Worm (Caenorhabditis elegans) whole organism, L1 larva: ENCODE data around the gene math-4.

ENCODE experiments used
- C16A3.4 ChIP-seq: fragments of 150-350 bp; optimal IDR thresholded peaks from 2 replicates; lab custom pipeline; 2014; ENCODE audit warnings: missing biosample characterization, missing genetic modification characterization
- C34B4.2 ChIP-seq: sonication (generic microtip); optimal IDR thresholded peaks from 2 replicates; lab custom pipeline; 2017; ENCODE audit warnings: mild to moderate bottlenecking, missing genetic modification characterization, missing compliant biosample characterization
- aha-1 ChIP-seq: fragments of 150-350 bp; optimal IDR thresholded peaks from 2 replicates; lab custom pipeline; 2014; ENCODE audit warnings: missing biosample characterization, missing genetic modification characterization
- aly-2 ChIP-seq: fragments of 150-350 bp; optimal IDR thresholded peaks from 2 replicates; lab custom pipeline; 2014; ENCODE audit warnings: missing biosample characterization, missing genetic modification characterization
- ama-1 ChIP-seq: fragments of 150-350 bp; optimal IDR thresholded peaks from 2 replicates; lab custom pipeline; 2014
- blmp-1 ChIP-seq: fragments of 150-350 bp; optimal IDR thresholded peaks from 2 replicates; lab custom pipeline; 2014; ENCODE audit warnings: missing biosample characterization, missing genetic modification characterization
- ceh-8 ChIP-seq: fragments of 200-800 bp; sonication (Bioruptor generic); optimal IDR thresholded peaks from 2 replicates; lab custom pipeline; 2018; ENCODE audit warnings: mild to moderate bottlenecking, missing genetic modification characterization, moderate library complexity, missing compliant biosample characterization
- ceh-82 ChIP-seq, 3 experiments: fragments of 150-350 bp in 1 of 3; sonication (generic microtip) in 2 of 3; optimal IDR thresholded peaks; 2 replicates each; lab custom pipeline; 2014 to 2017; ENCODE audit warnings: missing biosample characterization in 3 of 3, missing genetic modification characterization in 3 of 3
- ceh-90 ChIP-seq: sonication (generic microtip); optimal IDR thresholded peaks from 2 replicates; lab custom pipeline; 2016; ENCODE audit warnings: missing genetic modification characterization, missing compliant biosample characterization
- ces-1 ChIP-seq: fragments of 150-350 bp; optimal IDR thresholded peaks from 2 replicates; lab custom pipeline; 2014; ENCODE audit warnings: missing biosample characterization, missing genetic modification reagents, missing genetic modification characterization
- dpl-1 ChIP-seq, 3 experiments: fragments of 150-350 bp in 2 of 3; sonication (generic microtip) in 1 of 3; optimal IDR thresholded peaks; 2 replicates each; lab custom pipeline; 2014 to 2017; ENCODE audit warnings: missing biosample characterization in 3 of 3, missing genetic modification characterization in 3 of 3, missing genetic modification reagents in 3 of 3
- efl-1 ChIP-seq, 4 experiments: fragments of 150-350 bp; optimal IDR thresholded peaks in 3 of 4; peaks in 1 of 4; 1 replicate in 1 of 4; 2 replicates in 3 of 4; lab custom pipeline; 2014; ENCODE audit warnings: missing biosample characterization in 2 of 4, missing genetic modification characterization in 2 of 4, missing genetic modification reagents in 2 of 4
- elt-3 ChIP-seq, 6 experiments: fragments of 150-350 bp in 1 of 6; sonication (generic microtip); optimal IDR thresholded peaks; 2 replicates each; lab custom pipeline; 2017 to 2018; ENCODE audit warnings: missing biosample characterization in 6 of 6, missing genetic modification characterization in 6 of 6, inconsistent platforms in 1 of 6
- fkh-8 ChIP-seq: sonication (generic microtip); optimal IDR thresholded peaks from 2 replicates; lab custom pipeline; 2016; ENCODE audit warnings: mild to moderate bottlenecking, missing genetic modification characterization, missing compliant biosample characterization
- fos-1 ChIP-seq: fragments of 150-350 bp; optimal IDR thresholded peaks from 2 replicates; lab custom pipeline; 2014; ENCODE audit warnings: missing biosample characterization, missing genetic modification characterization
- hlh-4 ChIP-seq: sonication (generic microtip); optimal IDR thresholded peaks from 2 replicates; lab custom pipeline; 2016; ENCODE audit warnings: mild to moderate bottlenecking, missing genetic modification characterization, missing compliant biosample characterization
- irx-1 ChIP-seq: sonication (generic microtip); optimal IDR thresholded peaks from 2 replicates; lab custom pipeline; 2016; ENCODE audit warnings: missing genetic modification characterization, missing compliant biosample characterization
- isw-1 ChIP-seq: fragments of 200-800 bp; sonication (Bioruptor generic); IDR thresholded peaks from 2 replicates; pipeline ENCODE4 v1.3.6; 2022; ENCODE audit warnings: missing genetic modification characterization, missing compliant biosample characterization
- jun-1 ChIP-seq: fragments of 150-350 bp; optimal IDR thresholded peaks from 2 replicates; lab custom pipeline; 2014; ENCODE audit warnings: missing biosample characterization, missing genetic modification reagents, missing genetic modification characterization
- lin-13 ChIP-seq: fragments of 150-350 bp; optimal IDR thresholded peaks from 2 replicates; lab custom pipeline; 2014; ENCODE audit warnings: missing biosample characterization, missing genetic modification reagents, missing genetic modification characterization
- lin-14 ChIP-seq: fragments of 200-800 bp; sonication (Bioruptor generic); optimal IDR thresholded peaks from 2 replicates; lab custom pipeline; 2018; ENCODE audit warnings: mild to moderate bottlenecking, missing genetic modification characterization, moderate library complexity, missing compliant biosample characterization
- lin-35 ChIP-seq, 2 experiments: fragments of 150-350 bp; optimal IDR thresholded peaks; 2 replicates each; lab custom pipeline; 2014; ENCODE audit warnings: missing biosample characterization in 2 of 2, missing genetic modification characterization in 2 of 2, missing genetic modification reagents in 2 of 2
- lir-3 ChIP-seq: sonication (generic microtip); optimal IDR thresholded peaks from 2 replicates; lab custom pipeline; 2016; ENCODE audit warnings: mild to moderate bottlenecking, missing genetic modification characterization, moderate library complexity, missing compliant biosample characterization; ENCODE audit not compliant: poor library complexity
- lsy-2 ChIP-seq, 2 experiments: fragments of 150-350 bp; optimal IDR thresholded peaks; 2 replicates each; lab custom pipeline; 2014; ENCODE audit warnings: missing biosample characterization in 2 of 2, missing genetic modification characterization in 2 of 2
- mef-2 ChIP-seq: fragments of 150-350 bp; optimal IDR thresholded peaks from 2 replicates; lab custom pipeline; 2014; ENCODE audit warnings: missing biosample characterization, missing genetic modification characterization
- mep-1 ChIP-seq: fragments of 150-350 bp; optimal IDR thresholded peaks from 2 replicates; lab custom pipeline; 2014; ENCODE audit warnings: missing biosample characterization, missing genetic modification characterization
- nhr-19 ChIP-seq: fragments of 200-800 bp; sonication (Bioruptor generic); conservative IDR thresholded peaks from 2 replicates; pipeline ENCODE4 v1.3.6; 2022; ENCODE audit warnings: missing genetic modification characterization, missing compliant biosample characterization
- nhr-237 ChIP-seq: fragments of 150-350 bp; optimal IDR thresholded peaks from 2 replicates; lab custom pipeline; 2014; ENCODE audit warnings: missing biosample characterization, missing genetic modification characterization
- nhr-28 ChIP-seq: fragments of 150-350 bp; optimal IDR thresholded peaks from 2 replicates; lab custom pipeline; 2014; ENCODE audit warnings: missing biosample characterization, missing genetic modification characterization
- nhr-47 ChIP-seq: sonication (generic microtip); optimal IDR thresholded peaks from 2 replicates; lab custom pipeline; 2016; ENCODE audit warnings: mild to moderate bottlenecking, missing genetic modification characterization, moderate library complexity, missing compliant biosample characterization
- nhr-90 ChIP-seq: sonication (generic microtip); optimal IDR thresholded peaks from 2 replicates; lab custom pipeline; 2016; ENCODE audit warnings: mild to moderate bottlenecking, missing genetic modification characterization, missing compliant biosample characterization; ENCODE audit not compliant: poor library complexity
- pag-3 ChIP-seq: sonication (generic microtip); optimal IDR thresholded peaks from 2 replicates; lab custom pipeline; 2017; ENCODE audit warnings: missing genetic modification characterization, mild to moderate bottlenecking, missing compliant biosample characterization, antibody characterized with exemption, borderline replicate concordance; ENCODE audit not compliant: insufficient read depth
- skn-1 ChIP-seq: fragments of 150-350 bp; optimal IDR thresholded peaks from 2 replicates; lab custom pipeline; 2014; ENCODE audit warnings: missing biosample characterization, missing genetic modification characterization
- snu-23 ChIP-seq: sonication (generic microtip); optimal IDR thresholded peaks from 2 replicates; lab custom pipeline; 2016; ENCODE audit warnings: missing genetic modification characterization, missing compliant biosample characterization
- sox-4 ChIP-seq: sonication (generic microtip); optimal IDR thresholded peaks from 2 replicates; lab custom pipeline; 2016; ENCODE audit warnings: missing genetic modification characterization, missing compliant biosample characterization
- sptf-1 ChIP-seq: fragments of 150-350 bp; optimal IDR thresholded peaks from 2 replicates; lab custom pipeline; 2014; ENCODE audit warnings: missing biosample characterization, missing genetic modification characterization
- swsn-7 ChIP-seq: sonication (generic microtip); optimal IDR thresholded peaks from 2 replicates; lab custom pipeline; 2016; ENCODE audit warnings: missing genetic modification characterization, missing compliant biosample characterization
- tbx-2 ChIP-seq: sonication (generic microtip); optimal IDR thresholded peaks from 2 replicates; lab custom pipeline; 2016; ENCODE audit warnings: missing genetic modification characterization, missing compliant biosample characterization
- tlp-1 ChIP-seq: fragments of 150-350 bp; optimal IDR thresholded peaks from 2 replicates; lab custom pipeline; 2014; ENCODE audit warnings: missing biosample characterization, missing genetic modification characterization
- unc-62 ChIP-seq: fragments of 150-350 bp; optimal IDR thresholded peaks from 2 replicates; lab custom pipeline; 2014; ENCODE audit warnings: missing biosample characterization, missing genetic modification reagents, missing genetic modification characterization
- unc-86 ChIP-seq: sonication (generic microtip); optimal IDR thresholded peaks from 2 replicates; lab custom pipeline; 2016; ENCODE audit warnings: missing genetic modification characterization, missing compliant biosample characterization
- unc-98 ChIP-seq: fragments of 200-800 bp; sonication (Bioruptor generic); IDR thresholded peaks from 2 replicates; pipeline ENCODE4 v1.3.6; 2022; ENCODE audit warnings: missing genetic modification characterization, missing compliant biosample characterization
- vab-15 ChIP-seq: sonication (generic microtip); optimal IDR thresholded peaks from 2 replicates; lab custom pipeline; 2017; ENCODE audit warnings: missing genotype, mild to moderate bottlenecking, missing genetic modification characterization, missing compliant biosample characterization
- zip-4 ChIP-seq: fragments of 200-800 bp; sonication (Bioruptor generic); optimal IDR thresholded peaks from 2 replicates; lab custom pipeline; 2018; ENCODE audit warnings: mild to moderate bottlenecking, missing genetic modification characterization, moderate library complexity, missing compliant biosample characterization
- ztf-11 ChIP-seq, 2 experiments: sonication (generic microtip); optimal IDR thresholded peaks; 2 replicates each; lab custom pipeline; 2016 to 2017; ENCODE audit warnings: missing genetic modification characterization in 2 of 2, missing biosample characterization in 1 of 2, missing compliant biosample characterization in 1 of 2

The math-4 gene

DNA sequence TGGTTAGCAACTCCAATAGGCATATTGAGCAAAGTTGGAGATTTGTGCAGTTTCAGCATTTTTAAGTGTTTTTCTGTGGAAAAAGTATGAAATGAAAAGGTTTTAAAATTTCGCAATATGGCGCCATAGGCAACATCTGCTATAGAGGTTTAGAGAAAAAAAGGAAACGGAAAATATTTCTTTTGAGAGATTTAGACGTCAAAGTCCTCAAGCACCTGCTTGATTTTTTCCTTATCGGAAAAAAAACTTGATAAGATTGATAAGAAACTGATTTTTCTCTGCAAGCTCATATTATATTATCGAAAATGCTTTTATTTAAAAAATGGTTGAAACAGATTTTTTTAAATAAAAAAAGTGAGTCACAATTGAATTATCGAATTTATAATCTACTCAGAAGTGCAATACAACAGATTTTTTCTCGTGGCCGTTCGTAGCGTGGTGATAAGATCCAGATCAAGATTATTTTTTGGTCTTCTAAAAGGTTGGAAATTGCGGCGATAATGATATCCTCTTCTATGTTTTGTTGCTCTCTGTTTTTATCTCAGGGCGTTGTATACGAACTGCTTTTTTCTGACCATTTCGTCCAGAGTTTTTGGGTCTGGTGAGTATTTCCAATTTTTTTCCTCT, 37.7 kb upstream of the math-4 start, which contains the start of gene fbxc-19 (continued):
- TF ChIP-seq tlp-1 (tag; lab: Kevin White, UChicago) (peak; percentile 81), nhr-47 (tag; lab: Kevin White, UChicago) (peak; percentile 59), nhr-19 (GFP tag; lab: Robert Waterston, UW) (peak; percentile 37), unc-62 (GFP tag; lab: Kevin White, UChicago) (no peak), skn-1 (peak; percentile 91), snu-23 (GFP tag; lab: Kevin White, UChicago) (peak; percentile 46), nhr-90 (tag; lab: Kevin White, UChicago) (peak; percentile 53), ama-1 (lab: Kevin White, UChicago) (no peak), fos-1 (tag; lab: Kevin White, UChicago) (peak; percentile 35), vab-15 (tag; lab: Kevin White, UChicago) (no peak), lir-3 (tag; lab: Kevin White, UChicago) (peak; percentile 38), nhr-237 (tag; lab: Kevin White, UChicago) (peak; percentile 64), nhr-28 (no peak)

DNA sequence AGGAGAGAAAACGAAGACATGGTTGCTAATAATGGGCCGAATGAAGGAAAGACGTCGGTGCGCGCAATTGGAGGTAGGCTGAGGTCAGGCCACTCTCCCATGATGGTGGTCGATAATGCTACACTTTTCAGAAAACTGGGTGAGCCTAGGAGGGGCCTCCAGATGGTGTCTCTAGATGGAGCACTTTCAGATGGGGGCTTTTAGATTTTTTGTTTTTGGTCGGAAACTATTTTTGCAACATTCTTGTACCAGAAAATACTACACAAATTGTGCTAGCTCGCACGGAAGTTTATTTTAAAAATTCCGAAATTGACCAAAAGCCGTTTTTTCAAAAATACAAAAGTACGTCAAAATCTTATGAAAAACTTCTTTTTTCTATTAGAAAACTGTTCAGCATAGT, 35.9 kb upstream of the math-4 start, which contains the start of gene fbxb-10:
Gene fbxb-10 (minus strand): TSS at position 101 of the 400 bp plus-strand sequence.
- no peak for TF ChIP-seq isw-1 (GFP tag; lab: Robert Waterston, UW)
- TF ChIP-seq blmp-1, result no peak
- TF ChIP-seq ztf-11 (tag; optimal IDR thresholded peaks at IDR 0.05; lab: Kevin White, UChicago), result no peak
- TF ChIP-seq fkh-8, result no peak
- TF ChIP-seq C16A3.4 (tag; lab: Kevin White, UChicago), result no peak
- no peak for TF ChIP-seq fos-1 (tag; lab: Kevin White, UChicago)
- TF ChIP-seq lsy-2 (tag; optimal IDR thresholded peaks at IDR 0.05; lab: Kevin White, UChicago), result no peak
- TF ChIP-seq ceh-8 (GFP tag; lab: Kevin White, UChicago), result no peak
- TF ChIP-seq irx-1 (tag; lab: Kevin White, UChicago), result no peak
- TF ChIP-seq lin-13 (GFP tag; lab: Kevin White, UChicago), result no peak
- TF ChIP-seq mef-2 (tag; lab: Kevin White, UChicago), result no peak
- TF ChIP-seq ceh-82 (tag; optimal IDR thresholded peaks at IDR 0.05; lab: Kevin White, UChicago), result no peak
- no peak for TF ChIP-seq tbx-2 (tag; lab: Kevin White, UChicago)
- no peak for TF ChIP-seq aly-2
- no peak for TF ChIP-seq sptf-1 (tag; lab: Kevin White, UChicago)
- TF ChIP-seq aha-1 (tag; lab: Kevin White, UChicago), result no peak
- no peak for TF ChIP-seq nhr-19 (GFP tag; lab: Robert Waterston, UW)
- TF ChIP-seq sox-4 (tag; lab: Kevin White, UChicago), result no peak
- no peak for TF ChIP-seq dpl-1 (GFP tag; optimal IDR thresholded peaks at IDR 0.05; lab: Kevin White, UChicago)

- TF ChIP-seq efl-1 (optimal IDR thresholded peaks at IDR 0.05; lab: Kevin White, UChicago), result no peak
- TF ChIP-seq efl-1 (GFP tag; optimal IDR thresholded peaks at IDR 0.05 in 1 of 2; lab: Kevin White, UChicago), result peak in 1 of 2 experiments; percentile 86
- no peak for TF ChIP-seq C34B4.2 (tag; lab: Kevin White, UChicago)
- TF ChIP-seq, all 84 proteins: peak for 1
Observed at ce11 chrII:1816053-1816452, 33.7 kb upstream of the math-4 start.

DNA sequence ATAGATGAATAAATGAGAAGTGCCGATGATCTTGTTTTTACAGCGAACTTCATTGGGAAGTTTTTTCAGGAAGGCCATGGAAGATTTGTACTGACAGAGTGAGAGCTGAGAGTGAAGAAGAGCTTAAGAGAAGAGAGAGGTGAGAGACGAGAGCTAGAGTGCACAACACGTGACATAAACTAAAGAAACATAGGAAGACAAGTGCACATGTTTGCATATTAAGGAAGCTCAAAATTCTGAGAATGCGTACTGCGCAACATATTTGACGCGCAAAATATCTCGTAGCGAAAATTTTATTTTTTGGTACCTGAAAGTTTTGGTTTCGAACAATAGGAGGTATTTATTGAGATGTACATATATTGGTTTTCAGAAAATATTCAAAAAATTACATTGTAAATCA, 25.8 kb upstream of the math-4 start, which contains the start of gene C08F1.8:
Gene C08F1.8 (minus strand): TSS at position 101 of the 400 bp plus-strand sequence.
- TF ChIP-seq unc-98, result no peak
- TF ChIP-seq isw-1 (GFP tag; lab: Robert Waterston, UW), result no peak
- TF ChIP-seq swsn-7 (tag; lab: Kevin White, UChicago), result no peak
- no peak for TF ChIP-seq irx-1 (tag; lab: Kevin White, UChicago)
- TF ChIP-seq unc-86 (tag; lab: Kevin White, UChicago), result peak; percentile 52
- peak; percentile 29 for TF ChIP-seq lin-14
- no peak for TF ChIP-seq elt-3 (tag; optimal IDR thresholded peaks at IDR 0.05; lab: Kevin White, UChicago)
- TF ChIP-seq ceh-90, result no peak
- no peak for TF ChIP-seq nhr-28
- TF ChIP-seq mep-1 (tag; lab: Kevin White, UChicago), result no peak
- no peak for TF ChIP-seq ceh-8 (GFP tag; lab: Kevin White, UChicago)
- no peak for TF ChIP-seq zip-4 (GFP tag; lab: Kevin White, UChicago)
- peak; percentile 24 for TF ChIP-seq fkh-8
- TF ChIP-seq sptf-1 (tag; lab: Kevin White, UChicago), result no peak
- no peak for TF ChIP-seq tbx-2 (tag; lab: Kevin White, UChicago)
- no peak for TF ChIP-seq hlh-4 (tag; lab: Kevin White, UChicago)
- no peak for TF ChIP-seq blmp-1
- TF ChIP-seq lin-35 (GFP tag; optimal IDR thresholded peaks at IDR 0.05; lab: Kevin White, UChicago), result peak in 1 of 2 experiments; percentile 8
- TF ChIP-seq pag-3 (tag; lab: Kevin White, UChicago), result no peak
- TF ChIP-seq jun-1 (tag; lab: Kevin White, UChicago), result no peak
- no peak for TF ChIP-seq ama-1 (lab: Kevin White, UChicago)
- no peak for TF ChIP-seq ces-1 (GFP tag; lab: Kevin White, UChicago)
